Worm (Caenorhabditis elegans): ENCODE data around the gene C32B5.13.

DNA sequence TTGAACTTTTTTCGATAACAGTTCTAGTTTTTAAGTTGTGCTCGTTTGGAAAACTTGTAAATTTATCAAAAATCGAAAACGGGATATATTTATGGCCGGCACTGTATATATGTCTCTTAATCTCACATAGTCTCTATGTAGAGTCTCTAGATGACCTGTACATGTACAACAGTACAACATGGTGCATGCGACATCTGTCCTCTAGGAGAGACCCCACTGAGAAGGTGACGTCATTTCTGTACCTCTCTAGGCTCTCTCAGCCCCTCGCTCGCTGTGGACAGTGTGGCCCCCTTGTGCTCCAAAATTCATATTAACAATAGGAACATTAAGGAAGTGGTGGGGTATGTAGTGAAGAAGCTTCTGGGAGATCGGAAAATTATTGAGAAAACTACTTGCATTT is 24.6 kb downstream of the C32B5.13 start:
- TF ChIP-seq dao-5 (tag; optimal IDR thresholded peaks at IDR 0.05) (no peak), him-1 (tag; optimal IDR thresholded peaks at IDR 0.05) (no peak), W03F9.2 (tag; optimal IDR thresholded peaks at IDR 0.05) (no peak)

Data from whole organism, L4/young adult.